Worm (Caenorhabditis elegans): Measurements from ENCODE around the gene M151.7.

- TF ChIP-seq nhr-71 (tag; optimal IDR thresholded peaks at IDR 0.05) (no peak), elt-3 (tag; optimal IDR thresholded peaks at IDR 0.05) (no peak), mdl-1 (tag; optimal IDR thresholded peaks at IDR 0.05) (no peak), nhr-85 (tag) (no peak), nhr-237 (tag; optimal IDR thresholded peaks at IDR 0.05) (no peak), dpl-1 (GFP tag; optimal IDR thresholded peaks at IDR 0.05) (no peak), mep-1 (tag; optimal IDR thresholded peaks at IDR 0.05) (no peak), nhr-76 (tag; optimal IDR thresholded peaks at IDR 0.05) (no peak), aly-2 (tag; optimal IDR thresholded peaks at IDR 0.05) (no peak), alr-1 (tag; optimal IDR thresholded peaks at IDR 0.05; ENCODE audit: borderline replicate concordance) (no peak), ceh-88 (GFP tag; IDR thresholded peaks at IDR 0.05) (no peak), lin-15B (tag; optimal IDR thresholded peaks at IDR 0.05) (no peak)
These were observed 5.5 kb upstream of the M151.7 start for ce11 chrII:3616615-3617014.
